Fruit fly (Drosophila melanogaster) whole organism, embryonic: ENCODE measurements around the gene tplus3a.

Source experiments
- CG10565 ChIP-seq: fragments of 200-800 bp; sonication (Bioruptor generic); optimal IDR thresholded peaks from 3 replicates; lab custom pipeline; 2016; ENCODE audit warnings: missing biosample characterization, mild to moderate bottlenecking, missing genetic modification characterization
- CG11085 ChIP-seq: fragments of 200-800 bp; sonication (Bioruptor generic); IDR thresholded peaks from 2 replicates; pipeline ENCODE4 v1.3.6; 2022; ENCODE audit warnings: missing biosample characterization, missing genetic modification characterization
- CG12236 ChIP-seq: fragments of 200-800 bp; sonication (Bioruptor generic); optimal IDR thresholded peaks from 2 replicates; lab custom pipeline; 2016; ENCODE audit warnings: missing biosample characterization, missing genetic modification characterization
- CG12299 ChIP-seq: fragments of 200-800 bp; sonication (Bioruptor generic); optimal IDR thresholded peaks from 2 replicates; lab custom pipeline; 2018; ENCODE audit warnings: missing biosample characterization, mild to moderate bottlenecking, missing genetic modification characterization
- CG13775 ChIP-seq: fragments of 200-800 bp; sonication (Bioruptor generic); optimal IDR thresholded peaks from 3 replicates; lab custom pipeline; 2017; ENCODE audit warnings: missing biosample characterization, mild to moderate bottlenecking, missing genetic modification characterization
- CG1529 ChIP-seq: fragments of 200-800 bp; sonication (Bioruptor generic); optimal IDR thresholded peaks from 3 replicates; lab custom pipeline; 2018; ENCODE audit warnings: missing biosample characterization, missing genetic modification characterization
- CG1603 ChIP-seq: fragments of 200-800 bp; sonication (Bioruptor generic); optimal IDR thresholded peaks from 2 replicates; lab custom pipeline; 2019; ENCODE audit warnings: missing biosample characterization, mild to moderate bottlenecking, missing genetic modification characterization, moderate library complexity
- CG18619 ChIP-seq: fragments of 200-800 bp; sonication (Bioruptor generic); optimal IDR thresholded peaks from 3 replicates; lab custom pipeline; 2017; ENCODE audit warnings: missing biosample characterization, mild to moderate bottlenecking, missing genetic modification characterization
- CG2129 ChIP-seq: fragments of 200-800 bp; sonication (Bioruptor generic); IDR thresholded peaks from 2 replicates; pipeline ENCODE4 v1.3.6; 2022; ENCODE audit warnings: missing biosample characterization, missing genetic modification characterization; ENCODE audit not compliant: partially characterized antibody
- CG31388 ChIP-seq: fragments of 200-800 bp; sonication (Bioruptor generic); optimal IDR thresholded peaks from 2 replicates; lab custom pipeline; 2016; ENCODE audit warnings: missing biosample characterization, missing genetic modification characterization
- CG3281 ChIP-seq: fragments of 200-800 bp; sonication (Bioruptor generic); optimal IDR thresholded peaks from 3 replicates; lab custom pipeline; 2017; ENCODE audit warnings: missing biosample characterization, mild to moderate bottlenecking, missing genetic modification characterization
- CG3407 ChIP-seq: fragments of 200-800 bp; sonication (Bioruptor generic); optimal IDR thresholded peaks from 2 replicates; lab custom pipeline; 2018; ENCODE audit warnings: missing biosample characterization, mild to moderate bottlenecking, missing genetic modification characterization
- CG3838 ChIP-seq: fragments of 200-800 bp; sonication (Bioruptor generic); optimal IDR thresholded peaks from 3 replicates; lab custom pipeline; 2016; ENCODE audit warnings: missing biosample characterization, missing genetic modification characterization
- CG3995 ChIP-seq: fragments of 200-800 bp; sonication (Bioruptor generic); optimal IDR thresholded peaks from 3 replicates; lab custom pipeline; 2016; ENCODE audit warnings: missing biosample characterization, missing genetic modification characterization
- CG4854 ChIP-seq: fragments of 200-800 bp; sonication (Bioruptor generic); optimal IDR thresholded peaks from 2 replicates; lab custom pipeline; 2016; ENCODE audit warnings: missing biosample characterization, missing genetic modification characterization, inconsistent platforms
- CG7357 ChIP-seq: fragments of 200-800 bp; sonication (Bioruptor generic); IDR thresholded peaks from 3 replicates; pipeline ENCODE4 v1.3.6; 2022; ENCODE audit warnings: missing biosample characterization, missing genetic modification characterization
- CG7786 ChIP-seq: fragments of 200-800 bp; sonication (Bioruptor generic); optimal IDR thresholded peaks from 2 replicates; lab custom pipeline; 2016; ENCODE audit warnings: missing biosample characterization, missing genetic modification characterization
- CG8281 ChIP-seq: fragments of 200-800 bp; sonication (Bioruptor generic); optimal IDR thresholded peaks from 2 replicates; lab custom pipeline; 2018; ENCODE audit warnings: missing biosample characterization, mild to moderate bottlenecking, missing genetic modification characterization, moderate library complexity
- CG9727 ChIP-seq: fragments of 200-800 bp; sonication (Bioruptor generic); optimal IDR thresholded peaks from 3 replicates; lab custom pipeline; 2017; ENCODE audit warnings: missing biosample characterization, mild to moderate bottlenecking, missing genetic modification characterization
- CTCF ChIP-seq: fragments of 200-800 bp; sonication (Bioruptor generic); optimal IDR thresholded peaks from 2 replicates; lab custom pipeline; 2017; ENCODE audit warnings: missing biosample characterization, mild to moderate bottlenecking, missing genetic modification characterization, moderate library complexity
- D19B ChIP-seq: fragments of 200-800 bp; sonication (Bioruptor generic); optimal IDR thresholded peaks from 2 replicates; lab custom pipeline; 2017; ENCODE audit warnings: missing biosample characterization, mild to moderate bottlenecking, missing genetic modification characterization
- H15 ChIP-seq: fragments of 200-800 bp; sonication (Bioruptor generic); IDR thresholded peaks from 3 replicates; pipeline ENCODE4 v1.3.6; 2022; ENCODE audit warnings: missing biosample characterization, missing genetic modification characterization
- HLHmδ ChIP-seq: fragments of 200-800 bp; sonication (Bioruptor generic); optimal IDR thresholded peaks from 2 replicates; lab custom pipeline; 2018; ENCODE audit warnings: missing biosample characterization, mild to moderate bottlenecking, missing genetic modification characterization, moderate library complexity
- Hmr ChIP-seq: fragments of 200-800 bp; sonication (Bioruptor generic); optimal IDR thresholded peaks from 3 replicates; lab custom pipeline; 2017; ENCODE audit warnings: mild to moderate bottlenecking, missing biosample characterization, missing genetic modification reagents, missing genetic modification characterization
- Hr51 ChIP-seq, 2 experiments: fragments of 200-800 bp; sonication (Bioruptor generic); optimal IDR thresholded peaks; 2 replicates in 1 of 2; 3 replicates in 1 of 2; lab custom pipeline; 2016 to 2018; ENCODE audit warnings: missing biosample characterization in 2 of 2, missing genetic modification characterization in 2 of 2, mild to moderate bottlenecking in 1 of 2, moderate library complexity in 1 of 2
- Hr78 ChIP-seq, 2 experiments: fragments of 200-800 bp in 1 of 2; fragments of >200 bp in 1 of 2; sonication (Bioruptor generic) in 1 of 2; optimal IDR thresholded peaks; 2 replicates each; lab custom pipeline; 2017 to 2019; ENCODE audit warnings: missing biosample characterization in 2 of 2, missing genetic modification characterization in 2 of 2, mild to moderate bottlenecking in 1 of 2, moderate library complexity in 1 of 2
- MTF-1 ChIP-seq: fragments of 200-800 bp; sonication (Bioruptor generic); optimal IDR thresholded peaks from 2 replicates; lab custom pipeline; 2018; ENCODE audit warnings: missing biosample characterization, mild to moderate bottlenecking, missing genetic modification characterization, borderline replicate concordance
- Myb ChIP-seq: fragments of 200-800 bp; sonication (Bioruptor generic); optimal IDR thresholded peaks from 2 replicates; lab custom pipeline; 2016; ENCODE audit warnings: missing biosample characterization, missing genetic modification characterization
- Nf-YC ChIP-seq: fragments of 200-800 bp; optimal IDR thresholded peaks from 3 replicates; lab custom pipeline; 2019; ENCODE audit warnings: missing biosample characterization, mild to moderate bottlenecking, missing genetic modification characterization, moderate library complexity
- NfI ChIP-seq: fragments of 200-800 bp; sonication (Bioruptor generic); optimal IDR thresholded peaks from 3 replicates; lab custom pipeline; 2018; ENCODE audit warnings: missing biosample characterization, mild to moderate bottlenecking, missing genetic modification characterization, moderate library complexity
- Six4 ChIP-seq: fragments of 200-800 bp; sonication (Bioruptor generic); optimal IDR thresholded peaks from 2 replicates; lab custom pipeline; 2016; ENCODE audit warnings: missing biosample characterization, missing genetic modification characterization
- Ssrp ChIP-seq: fragments of 200-800 bp; sonication (Bioruptor generic); optimal IDR thresholded peaks from 2 replicates; lab custom pipeline; 2018; ENCODE audit warnings: missing biosample characterization, mild to moderate bottlenecking, missing genetic modification characterization, moderate library complexity
- Taf1 ChIP-seq: fragments of 200-800 bp; sonication (Bioruptor generic); IDR thresholded peaks from 2 replicates; pipeline ENCODE4 v1.3.6; 2022; ENCODE audit warnings: missing biosample characterization, missing genetic modification characterization
- Trl ChIP-seq, 3 experiments: fragments of >200 bp in 2 of 3; fragments of 200-800 bp in 1 of 3; sonication (Bioruptor generic) in 1 of 3; optimal IDR thresholded peaks; 2 replicates in 1 of 3; 3 replicates in 2 of 3; lab custom pipeline; 2016 to 2017; ENCODE audit warnings: missing biosample characterization in 1 of 3, missing genetic modification characterization in 1 of 3
- ac ChIP-seq: fragments of 200-800 bp; sonication (Bioruptor generic); optimal IDR thresholded peaks from 3 replicates; lab custom pipeline; 2017; ENCODE audit warnings: missing biosample characterization, mild to moderate bottlenecking, missing genetic modification characterization
- crp ChIP-seq, 2 experiments: fragments of 200-800 bp; sonication (Bioruptor generic); optimal IDR thresholded peaks; 2 replicates in 1 of 2; 3 replicates in 1 of 2; lab custom pipeline; 2017; ENCODE audit warnings: missing biosample characterization in 2 of 2, missing genetic modification characterization in 2 of 2, mild to moderate bottlenecking in 1 of 2, moderate library complexity in 1 of 2
- da ChIP-seq: fragments of 200-800 bp; sonication (Bioruptor generic); optimal IDR thresholded peaks from 2 replicates; lab custom pipeline; 2016; ENCODE audit warnings: missing biosample characterization, missing genetic modification characterization
- dm ChIP-seq: fragments of 200-800 bp; sonication (Bioruptor generic); optimal IDR thresholded peaks from 3 replicates; lab custom pipeline; 2016; ENCODE audit warnings: missing biosample characterization, missing genetic modification characterization
- fd64A ChIP-seq: fragments of 200-800 bp; sonication (Bioruptor generic); optimal IDR thresholded peaks from 3 replicates; lab custom pipeline; 2018; ENCODE audit warnings: missing biosample characterization, mild to moderate bottlenecking, missing genetic modification characterization
- her ChIP-seq: fragments of 200-800 bp; sonication (Bioruptor generic); optimal IDR thresholded peaks from 2 replicates; lab custom pipeline; 2016; ENCODE audit warnings: missing biosample characterization, missing genetic modification characterization
- jumu ChIP-seq: fragments of 200-800 bp; sonication (Bioruptor generic); optimal IDR thresholded peaks from 3 replicates; lab custom pipeline; 2016; ENCODE audit warnings: missing biosample characterization, missing genetic modification characterization
- kah ChIP-seq: fragments of 200-800 bp; sonication (Bioruptor generic); optimal IDR thresholded peaks from 2 replicates; lab custom pipeline; 2018; ENCODE audit warnings: missing biosample characterization, mild to moderate bottlenecking, missing genetic modification characterization
- mld ChIP-seq: fragments of 200-800 bp; sonication (Bioruptor generic); IDR thresholded peaks from 3 replicates; pipeline ENCODE4 v1.3.6; 2022; ENCODE audit warnings: missing biosample characterization, missing genetic modification characterization; ENCODE audit not compliant: partially characterized antibody
- peb ChIP-seq: fragments of 200-800 bp; sonication (Bioruptor generic); IDR thresholded peaks from 2 replicates; pipeline ENCODE4 v1.3.6; 2022; ENCODE audit warnings: missing biosample characterization, missing genetic modification characterization
- pum ChIP-seq: fragments of 200-800 bp; sonication (Bioruptor generic); optimal IDR thresholded peaks from 2 replicates; lab custom pipeline; 2016; ENCODE audit warnings: missing biosample characterization, missing genetic modification characterization
- repo ChIP-seq: fragments of 200-800 bp; sonication (Bioruptor generic); optimal IDR thresholded peaks from 2 replicates; lab custom pipeline; 2016; ENCODE audit warnings: missing biosample characterization, missing genetic modification characterization
- ro ChIP-seq: fragments of 200-800 bp; sonication (Bioruptor generic); IDR thresholded peaks from 2 replicates; pipeline ENCODE4 v1.3.6; 2022; ENCODE audit warnings: missing biosample characterization, missing genetic modification characterization
- run ChIP-seq: fragments of 200-800 bp; sonication (Bioruptor generic); optimal IDR thresholded peaks from 3 replicates; lab custom pipeline; 2018; ENCODE audit warnings: missing biosample characterization, mild to moderate bottlenecking, missing genetic modification characterization
- tll ChIP-seq, 2 experiments: fragments of 200-800 bp in 1 of 2; fragments of >200 bp in 1 of 2; sonication (Bioruptor generic) in 1 of 2; optimal IDR thresholded peaks; 2 replicates each; lab custom pipeline; 2017 to 2019; ENCODE audit warnings: missing biosample characterization in 2 of 2, missing genetic modification characterization in 2 of 2, mild to moderate bottlenecking in 1 of 2, moderate library complexity in 1 of 2
- zfh1 ChIP-seq: fragments of 200-800 bp; sonication (Bioruptor generic); IDR thresholded peaks from 3 replicates; pipeline ENCODE4 v1.3.6; 2022; ENCODE audit warnings: missing biosample characterization, missing genetic modification characterization

The tplus3a gene

DNA sequence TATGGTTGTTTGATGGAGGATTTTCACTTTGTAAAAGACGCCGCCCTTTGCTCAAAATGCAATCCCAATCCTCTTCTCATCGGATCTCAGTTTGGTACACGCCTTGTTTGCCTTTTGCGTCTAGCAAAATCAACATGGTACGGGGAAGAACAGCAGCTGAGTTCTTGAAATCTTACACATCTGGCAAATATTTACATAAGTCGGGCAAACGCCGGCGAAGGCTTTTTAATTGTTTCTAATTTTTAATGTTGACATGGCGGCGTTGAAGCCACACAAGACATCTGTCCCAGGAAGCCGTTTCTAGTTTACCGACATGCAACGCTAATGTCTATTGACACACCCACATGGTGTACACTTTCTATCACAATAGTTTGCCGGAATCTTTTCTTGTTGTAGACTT lies 34.1 kb upstream of the tplus3a start (continued):
- TF ChIP-seq tll (GFP tag; optimal IDR thresholded peaks at IDR 0.05; lab: Kevin White, UChicago), result no peak
- TF ChIP-seq CG9727 (GFP tag; lab: Kevin White, UChicago), result no peak
- peak; percentile 53 for TF ChIP-seq fd64A (GFP tag; lab: Kevin White, UChicago)
- TF ChIP-seq ac, result peak; percentile 73
- no peak for TF ChIP-seq CG2129 (GFP tag; lab: Robert Waterston, UW)
- no peak for TF ChIP-seq Hmr (GFP tag; lab: Kevin White, UChicago)
- no peak for TF ChIP-seq CG10565 (GFP tag; lab: Kevin White, UChicago)
- TF ChIP-seq her (GFP tag; lab: Kevin White, UChicago), result no peak
- TF ChIP-seq da (GFP tag; lab: Kevin White, UChicago), result no peak
- TF ChIP-seq mld (GFP tag; lab: Robert Waterston, UW), result no peak
- TF ChIP-seq ro (GFP tag; lab: Robert Waterston, UW), result no peak
- no peak for TF ChIP-seq zfh1 (GFP tag; lab: Robert Waterston, UW)
- TF ChIP-seq CG13775 (GFP tag; lab: Kevin White, UChicago), result no peak
- no peak for TF ChIP-seq crp (GFP tag; optimal IDR thresholded peaks at IDR 0.05; lab: Kevin White, UChicago)
- no peak for TF ChIP-seq jumu (GFP tag; lab: Kevin White, UChicago)
- no peak for TF ChIP-seq run
- TF ChIP-seq CG7357 (GFP tag; lab: Robert Waterston, UW), result no peak
- no peak for TF ChIP-seq CTCF
- TF ChIP-seq HLHmδ, result peak; percentile 33
- TF ChIP-seq kah (GFP tag; lab: Kevin White, UChicago), result no peak
- peak; percentile 13 for TF ChIP-seq CG1529 (GFP tag; lab: Kevin White, UChicago)
- TF ChIP-seq Hr51 (GFP tag; optimal IDR thresholded peaks at IDR 0.05; lab: Kevin White, UChicago), result no peak
- TF ChIP-seq CG3281, result no peak
- peak; percentile 40 for TF ChIP-seq CG12236 (GFP tag; lab: Kevin White, UChicago)
- no peak for TF ChIP-seq peb
- TF ChIP-seq CG31388 (GFP tag; lab: Kevin White, UChicago), result no peak
- TF ChIP-seq Trl (optimal IDR thresholded peaks at IDR 0.05; lab: Kevin White, UChicago), result no peak
- TF ChIP-seq Trl (GFP tag; optimal IDR thresholded peaks at IDR 0.05; lab: Kevin White, UChicago), result no peak
- no peak for TF ChIP-seq pum
- TF ChIP-seq Taf1, result no peak
- TF ChIP-seq Myb (GFP tag; lab: Kevin White, UChicago), result no peak
- TF ChIP-seq CG18619 (GFP tag; lab: Kevin White, UChicago), result no peak
- no peak for TF ChIP-seq Ssrp (tag; lab: Kevin White, UChicago)
- no peak for TF ChIP-seq CG11085 (GFP tag; lab: Robert Waterston, UW)
- TF ChIP-seq CG3995, result no peak
- TF ChIP-seq D19B (GFP tag; lab: Kevin White, UChicago), result no peak
- no peak for TF ChIP-seq CG8281 (tag; lab: Kevin White, UChicago)
- peak; percentile 31 for TF ChIP-seq CG3407 (GFP tag; lab: Kevin White, UChicago)
- no peak for TF ChIP-seq H15 (GFP tag; lab: Robert Waterston, UW)
- TF ChIP-seq CG7786 (GFP tag; lab: Kevin White, UChicago), result no peak
- no peak for TF ChIP-seq NfI (GFP tag; lab: Kevin White, UChicago)
- peak; percentile 14 for TF ChIP-seq CG1603 (tag; lab: Kevin White, UChicago)
- no peak for TF ChIP-seq repo (GFP tag; lab: Kevin White, UChicago)
- TF ChIP-seq Six4 (GFP tag; lab: Kevin White, UChicago), result no peak
- no peak for TF ChIP-seq CG4854 (GFP tag; lab: Kevin White, UChicago)
- TF ChIP-seq CG12299, result no peak
- peak; percentile 53 for TF ChIP-seq MTF-1
- no peak for TF ChIP-seq Nf-YC (tag; lab: Kevin White, UChicago)
- TF ChIP-seq Hr78 (GFP tag; optimal IDR thresholded peaks at IDR 0.05; lab: Kevin White, UChicago), result no peak
- no peak for TF ChIP-seq CG3838 (GFP tag; lab: Kevin White, UChicago)
- no peak for TF ChIP-seq dm (GFP tag; lab: Kevin White, UChicago)
